Worm (Caenorhabditis elegans): Measurements from ENCODE around the gene sfxn-1.3.
"Not testable (repeated sequence)": the region's sequence is repeated elsewhere in the genome, so short reads cannot be mapped to it uniquely, and the experiment has no call there.

Gene sfxn-1.3

ce11 chrV:15741851-15742250 is 15.2 kb downstream of the sfxn-1.3 start, which contains the start of gene str-18:
Gene str-18, minus strand, starts transcription at chrV:15741951.
- no peak for TF ChIP-seq lin-13 (tag; optimal IDR thresholded peaks at IDR 0.05)
- no peak for TF ChIP-seq nhr-76 (tag; optimal IDR thresholded peaks at IDR 0.05)
- no peak for TF ChIP-seq unc-39 (tag; optimal IDR thresholded peaks at IDR 0.05)
- TF ChIP-seq sptf-1 (tag; optimal IDR thresholded peaks at IDR 0.05) = no peak
- no peak for TF ChIP-seq lsy-2 (tag; optimal IDR thresholded peaks at IDR 0.05)
- no peak for TF ChIP-seq hlh-1 (tag; optimal IDR thresholded peaks at IDR 0.05)
- no peak for TF ChIP-seq snpc-4 (tag; optimal IDR thresholded peaks at IDR 0.05)
- no peak for TF ChIP-seq sem-2 (GFP tag; optimal IDR thresholded peaks at IDR 0.05)
- TF ChIP-seq flh-1 (GFP tag; optimal IDR thresholded peaks at IDR 0.05) = no peak
- TF ChIP-seq cnd-1 (tag; optimal IDR thresholded peaks at IDR 0.05) = no peak
- TF ChIP-seq mep-1 (tag; optimal IDR thresholded peaks at IDR 0.05) = no peak

DNA sequence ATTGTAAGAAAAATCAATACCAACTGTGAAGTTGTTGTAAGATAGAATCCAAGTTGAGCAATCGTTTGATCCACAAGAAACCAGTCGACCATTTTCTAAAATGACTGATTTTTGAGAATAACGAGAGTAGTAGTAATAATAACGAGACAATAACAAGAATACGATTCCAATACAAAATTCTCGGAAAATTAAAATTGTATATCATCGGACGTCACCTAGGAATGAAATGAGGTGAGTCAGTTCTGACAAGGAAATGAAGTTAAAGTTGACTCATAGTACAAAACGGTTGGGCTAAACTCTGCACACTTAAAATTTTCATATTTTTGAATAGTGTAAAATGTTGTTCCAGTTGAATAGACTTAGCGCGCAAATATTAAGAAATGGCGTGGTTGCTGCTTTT is 17.7 kb downstream of the sfxn-1.3 start, which contains the start of gene str-19:
str-19 (minus strand) TSS at position 101 of the 400 bp plus-strand sequence.
- TF ChIP-seq elt-1 (tag; optimal IDR thresholded peaks at IDR 0.05; ENCODE audit: borderline replicate concordance, insufficient read depth); unc-62 (GFP tag; optimal IDR thresholded peaks at IDR 0.05); mab-5 (tag; optimal IDR thresholded peaks at IDR 0.05): not testable (repeated sequence)

DNA sequence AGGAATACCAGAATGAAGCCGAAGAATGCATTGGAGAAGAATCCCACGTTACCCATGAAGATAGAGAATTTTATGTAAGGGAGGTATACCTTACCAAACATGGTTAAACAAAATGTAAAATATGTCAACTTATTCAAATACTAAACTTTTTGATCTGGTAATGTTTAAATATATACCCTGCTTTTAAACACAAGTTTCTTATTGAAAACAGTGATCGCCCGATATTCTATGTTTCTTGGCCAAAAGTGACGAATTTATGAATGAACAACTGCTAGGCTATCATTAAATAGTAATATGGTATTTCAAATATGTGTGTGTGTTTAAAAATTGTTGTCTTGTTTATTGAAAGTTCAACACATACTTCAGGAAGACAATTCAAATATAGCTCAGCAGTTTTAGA is 21.7 kb downstream of the sfxn-1.3 start, which contains the start of gene T23D5.8:
T23D5.8 (minus strand) TSS at position 101 of the 400 bp plus-strand sequence.
- not testable (repeated sequence) for TF ChIP-seq ham-2 (GFP tag; optimal IDR thresholded peaks at IDR 0.05); cnd-1 (tag; optimal IDR thresholded peaks at IDR 0.05); ztf-11 (tag; optimal IDR thresholded peaks at IDR 0.05)

DNA sequence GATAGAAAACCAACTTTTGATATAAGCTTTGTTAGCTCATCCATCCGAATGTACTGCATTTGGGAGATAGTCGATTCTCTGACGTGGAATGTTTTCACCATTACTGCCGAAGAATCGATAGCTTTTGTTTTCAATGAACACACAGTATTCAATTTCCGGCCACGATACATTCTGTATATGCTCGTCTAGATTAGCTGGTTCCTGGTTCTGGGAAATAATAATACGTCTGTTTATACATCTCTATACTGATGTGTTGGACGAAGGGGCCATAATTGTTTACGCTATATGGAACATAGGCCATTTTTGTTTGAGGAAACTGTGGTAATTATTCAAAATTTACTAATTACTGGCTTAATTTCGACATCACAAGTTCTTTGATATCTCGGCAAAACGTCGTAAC is 23.5 kb downstream of the sfxn-1.3 start, which contains the start of gene str-6:
str-6 (minus strand) TSS at position 101 of the 400 bp plus-strand sequence.
- TF ChIP-seq ham-2 (GFP tag; optimal IDR thresholded peaks at IDR 0.05) = no peak
- no peak for TF ChIP-seq nhr-2 (tag; optimal IDR thresholded peaks at IDR 0.05)
- no peak for TF ChIP-seq tbx-8 (GFP tag; optimal IDR thresholded peaks at IDR 0.05)

- no peak for TF ChIP-seq ceh-83 (GFP tag; optimal IDR thresholded peaks at IDR 0.05)
- no peak for TF ChIP-seq nhr-2 (tag; optimal IDR thresholded peaks at IDR 0.05)
- no peak for TF ChIP-seq bed-3 (GFP tag; optimal IDR thresholded peaks at IDR 0.05)
- TF ChIP-seq nhr-237 (tag; optimal IDR thresholded peaks at IDR 0.05) = no peak
- TF ChIP-seq flh-1 (GFP tag; optimal IDR thresholded peaks at IDR 0.05) = no peak
- TF ChIP-seq tbx-8 (GFP tag; optimal IDR thresholded peaks at IDR 0.05) = no peak
- TF ChIP-seq mls-2 (tag; optimal IDR thresholded peaks at IDR 0.05) = no peak
- TF ChIP-seq ceh-39 (tag; optimal IDR thresholded peaks at IDR 0.05) = no peak
- no peak for TF ChIP-seq drap-1 (GFP tag; optimal IDR thresholded peaks at IDR 0.05)
- no peak for TF ChIP-seq elt-3 (tag; optimal IDR thresholded peaks at IDR 0.05)
- TF ChIP-seq nhr-12 (tag; optimal IDR thresholded peaks at IDR 0.05) = no peak
- TF ChIP-seq sem-2 (GFP tag; optimal IDR thresholded peaks at IDR 0.05) = no peak
- no peak for TF ChIP-seq hlh-1 (tag; optimal IDR thresholded peaks at IDR 0.05)
- TF ChIP-seq unc-39 (tag; optimal IDR thresholded peaks at IDR 0.05) = no peak
Measured at ce11 chrV:15752049-15752448, 25.4 kb downstream of the sfxn-1.3 start, which contains the start of gene str-43. Gene str-43, minus strand, starts transcription at chrV:15752149.

DNA sequence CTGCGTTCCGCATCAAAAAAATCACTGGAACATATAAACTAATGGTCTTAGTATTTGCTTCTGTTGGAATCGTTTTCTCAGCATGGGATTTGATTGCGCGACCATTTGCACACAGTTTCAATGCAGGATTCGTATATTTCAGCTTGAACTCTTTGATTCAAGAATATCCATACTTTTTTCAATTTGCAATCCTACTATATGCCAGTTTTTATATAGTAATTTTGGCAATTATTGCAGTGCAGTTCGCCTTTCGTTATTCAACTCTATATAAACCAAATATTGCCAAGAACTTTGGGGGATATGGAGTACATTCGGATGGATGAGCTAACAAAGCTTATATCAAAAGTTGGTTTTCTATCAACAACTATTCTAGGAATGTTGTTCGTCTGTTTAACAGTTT is 26.3 kb downstream of the sfxn-1.3 start, which contains the start of gene str-5:
str-5 (plus strand) TSS at position 301 of the 400 bp plus-strand sequence.
- TF ChIP-seq blmp-1 (tag; optimal IDR thresholded peaks at IDR 0.05); mab-5 (tag; optimal IDR thresholded peaks at IDR 0.05); bed-3 (GFP tag; optimal IDR thresholded peaks at IDR 0.05): not testable (repeated sequence)

DNA sequence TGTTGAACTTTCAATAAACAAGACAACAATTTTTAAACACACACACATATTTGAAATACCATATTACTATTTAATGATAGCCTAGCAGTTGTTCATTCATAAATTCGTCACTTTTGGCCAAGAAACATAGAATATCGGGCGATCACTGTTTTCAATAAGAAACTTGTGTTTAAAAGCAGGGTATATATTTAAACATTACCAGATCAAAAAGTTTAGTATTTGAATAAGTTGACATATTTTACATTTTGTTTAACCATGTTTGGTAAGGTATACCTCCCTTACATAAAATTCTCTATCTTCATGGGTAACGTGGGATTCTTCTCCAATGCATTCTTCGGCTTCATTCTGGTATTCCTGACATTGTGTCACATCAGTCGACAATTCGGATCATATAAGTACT is 28.1 kb downstream of the sfxn-1.3 start, which contains the start of gene str-8:
str-8 (plus strand) TSS at position 301 of the 400 bp plus-strand sequence.
- not testable (repeated sequence) for TF ChIP-seq sem-2 (GFP tag; optimal IDR thresholded peaks at IDR 0.05); ham-2 (GFP tag; optimal IDR thresholded peaks at IDR 0.05); cnd-1 (tag; optimal IDR thresholded peaks at IDR 0.05)
